Fruit fly (Drosophila melanogaster) whole organism, embryonic: ENCODE data around the gene CG42656.
A peak's percentile ranks its signal among the peaks of the same experiment; 100 is the strongest.

Source experiments
- Abd-B ChIP-seq: fragments of 200-800 bp; sonication (Bioruptor generic); optimal IDR thresholded peaks from 2 replicates; lab custom pipeline; 2018; ENCODE audit warnings: missing biosample characterization, mild to moderate bottlenecking, missing genetic modification characterization, moderate library complexity
- B-H2 ChIP-seq: fragments of 200-800 bp; sonication (Bioruptor generic); optimal IDR thresholded peaks from 2 replicates; lab custom pipeline; 2018; ENCODE audit warnings: missing biosample characterization, mild to moderate bottlenecking, missing genetic modification characterization
- CG11456 ChIP-seq: fragments of 200-800 bp; sonication (Bioruptor generic); IDR thresholded peaks from 3 replicates; pipeline ENCODE4 v1.3.6; 2022; ENCODE audit warnings: missing biosample characterization, missing genetic modification characterization
- CG12769 ChIP-seq: fragments of 200-800 bp; sonication (Bioruptor generic); optimal IDR thresholded peaks from 2 replicates; lab custom pipeline; 2019; ENCODE audit warnings: missing biosample characterization, mild to moderate bottlenecking, missing genetic modification characterization, moderate library complexity
- CG13123 ChIP-seq: fragments of 200-800 bp; sonication (Bioruptor generic); optimal IDR thresholded peaks from 2 replicates; lab custom pipeline; 2016; ENCODE audit warnings: missing biosample characterization, missing genetic modification characterization
- CG14710 ChIP-seq: fragments of 200-800 bp; sonication (Bioruptor generic); optimal IDR thresholded peaks from 3 replicates; lab custom pipeline; 2019; ENCODE audit warnings: missing biosample characterization, mild to moderate bottlenecking, missing genetic modification characterization, moderate library complexity
- CG14965 ChIP-seq: fragments of 200-800 bp; sonication (Bioruptor generic); optimal IDR thresholded peaks from 2 replicates; lab custom pipeline; 2016; ENCODE audit warnings: missing biosample characterization, missing genetic modification characterization, borderline replicate concordance
- CG17186 ChIP-seq: fragments of 200-800 bp; sonication (Bioruptor generic); optimal IDR thresholded peaks from 3 replicates; lab custom pipeline; 2017; ENCODE audit warnings: missing biosample characterization, missing genetic modification reagents, missing genetic modification characterization
- CG32532 ChIP-seq: fragments of 200-800 bp; sonication (Bioruptor generic); IDR thresholded peaks from 2 replicates; pipeline ENCODE4 v1.3.6; 2022; ENCODE audit warnings: missing biosample characterization, missing genetic modification characterization
- CG4360 ChIP-seq: fragments of 200-800 bp; sonication (Bioruptor generic); IDR thresholded peaks from 2 replicates; pipeline ENCODE4 v1.3.6; 2022; ENCODE audit warnings: missing biosample characterization, missing genetic modification characterization
- CG6683 ChIP-seq: fragments of 200-800 bp; sonication (Bioruptor generic); optimal IDR thresholded peaks from 2 replicates; lab custom pipeline; 2017; ENCODE audit warnings: missing biosample characterization, mild to moderate bottlenecking, missing genetic modification characterization, missing genetic modification reagents
- CG7357 ChIP-seq: fragments of 200-800 bp; sonication (Bioruptor generic); IDR thresholded peaks from 3 replicates; pipeline ENCODE4 v1.3.6; 2022; ENCODE audit warnings: missing biosample characterization, missing genetic modification characterization
- CG7963 ChIP-seq: fragments of 200-800 bp; sonication (Bioruptor generic); IDR thresholded peaks from 3 replicates; pipeline ENCODE4 v1.3.6; 2022; ENCODE audit warnings: missing biosample characterization, missing genetic modification characterization; ENCODE audit not compliant: partially characterized antibody
- CG8089 ChIP-seq: fragments of 200-800 bp; sonication (Bioruptor generic); optimal IDR thresholded peaks from 3 replicates; lab custom pipeline; 2016; ENCODE audit warnings: missing biosample characterization, missing genetic modification characterization
- CG8944 ChIP-seq: fragments of 200-800 bp; sonication (Bioruptor generic); optimal IDR thresholded peaks from 3 replicates; lab custom pipeline; 2016; ENCODE audit warnings: missing biosample characterization, missing genetic modification characterization
- CG9876 ChIP-seq: fragments of 200-800 bp; sonication (Bioruptor generic); optimal IDR thresholded peaks from 2 replicates; lab custom pipeline; 2016; ENCODE audit warnings: missing biosample characterization, missing genetic modification characterization
- CkIIα-i1 ChIP-seq: fragments of 200-800 bp; sonication (Bioruptor generic); IDR thresholded peaks from 2 replicates; pipeline ENCODE4 v1.3.6; 2022; ENCODE audit warnings: missing biosample characterization, missing genetic modification characterization
- Dek ChIP-seq: fragments of 200-800 bp; sonication (Bioruptor generic); optimal IDR thresholded peaks from 3 replicates; lab custom pipeline; 2019; ENCODE audit warnings: missing biosample characterization, mild to moderate bottlenecking, missing genetic modification characterization, moderate library complexity
- Dfd ChIP-seq, 2 experiments: fragments of >200 bp; optimal IDR thresholded peaks; 2 replicates each; lab custom pipeline; 2017; ENCODE audit warnings: missing biosample characterization in 2 of 2, missing genetic modification characterization in 2 of 2
- Dip3 ChIP-seq: fragments of 200-800 bp; sonication (Bioruptor generic); optimal IDR thresholded peaks from 3 replicates; lab custom pipeline; 2016; ENCODE audit warnings: missing biosample characterization, missing genetic modification characterization
- Doc2 ChIP-seq: fragments of 200-800 bp; sonication (Bioruptor generic); IDR thresholded peaks from 2 replicates; pipeline ENCODE4 v1.3.6; 2022; ENCODE audit warnings: missing biosample characterization, missing genetic modification characterization
- Dref ChIP-seq: fragments of 200-800 bp; sonication (Bioruptor generic); IDR thresholded peaks from 2 replicates; pipeline ENCODE4 v1.3.6; 2022; ENCODE audit warnings: missing biosample characterization, missing genetic modification characterization
- ERR ChIP-seq: fragments of 200-800 bp; sonication (Bioruptor generic); optimal IDR thresholded peaks from 2 replicates; lab custom pipeline; 2016; ENCODE audit warnings: missing biosample characterization, missing genetic modification characterization
- HmgD ChIP-seq: fragments of 200-800 bp; sonication (Bioruptor generic); optimal IDR thresholded peaks from 3 replicates; lab custom pipeline; 2016; ENCODE audit warnings: missing biosample characterization, missing genetic modification characterization
- Hmx ChIP-seq: fragments of 200-800 bp; sonication (Bioruptor generic); optimal IDR thresholded peaks from 2 replicates; lab custom pipeline; 2016; ENCODE audit warnings: missing biosample characterization, missing genetic modification characterization
- Jarid2 ChIP-seq: fragments of 200-800 bp; sonication (Bioruptor generic); optimal IDR thresholded peaks from 3 replicates; lab custom pipeline; 2017; ENCODE audit warnings: mild to moderate bottlenecking, missing biosample characterization, missing genetic modification reagents, missing genetic modification characterization
- NK7.1 ChIP-seq: fragments of 200-800 bp; sonication (Bioruptor generic); optimal IDR thresholded peaks from 3 replicates; lab custom pipeline; 2016; ENCODE audit warnings: missing biosample characterization, missing genetic modification characterization
- Nf-YC ChIP-seq: fragments of 200-800 bp; optimal IDR thresholded peaks from 3 replicates; lab custom pipeline; 2019; ENCODE audit warnings: missing biosample characterization, mild to moderate bottlenecking, missing genetic modification characterization, moderate library complexity
- Opbp ChIP-seq: fragments of 200-800 bp; sonication (Bioruptor generic); IDR thresholded peaks from 3 replicates; pipeline ENCODE4 v1.3.6; 2022; ENCODE audit warnings: missing biosample characterization, missing genetic modification characterization; ENCODE audit not compliant: partially characterized antibody
- Rfx ChIP-seq: fragments of 200-800 bp; sonication (Bioruptor generic); IDR thresholded peaks from 2 replicates; pipeline ENCODE4 v1.3.6; 2022; ENCODE audit warnings: missing biosample characterization, missing genetic modification characterization
- Six4 ChIP-seq: fragments of 200-800 bp; sonication (Bioruptor generic); optimal IDR thresholded peaks from 2 replicates; lab custom pipeline; 2016; ENCODE audit warnings: missing biosample characterization, missing genetic modification characterization
- Sry-β ChIP-seq: fragments of 200-800 bp; sonication (Bioruptor generic); optimal IDR thresholded peaks from 2 replicates; lab custom pipeline; 2018; ENCODE audit warnings: missing biosample characterization, mild to moderate bottlenecking, missing genetic modification characterization, moderate library complexity
- Tbp ChIP-seq: fragments of >200 bp; optimal IDR thresholded peaks from 2 replicates; lab custom pipeline; 2018; ENCODE audit warnings: missing biosample characterization, missing genetic modification characterization
- cg ChIP-seq: fragments of 200-800 bp; sonication (Bioruptor generic); optimal IDR thresholded peaks from 3 replicates; lab custom pipeline; 2019; ENCODE audit warnings: missing biosample characterization, mild to moderate bottlenecking, missing genetic modification characterization, moderate library complexity
- ci ChIP-seq: fragments of 200-800 bp; sonication (Bioruptor generic); IDR thresholded peaks from 3 replicates; pipeline ENCODE4 v1.3.6; 2022; ENCODE audit warnings: missing biosample characterization, missing genetic modification characterization
- crol ChIP-seq: fragments of 200-800 bp; sonication (Bioruptor generic); IDR thresholded peaks from 2 replicates; pipeline ENCODE4 v1.3.6; 2022; ENCODE audit warnings: missing biosample characterization, missing genetic modification characterization
- cwo ChIP-seq: fragments of 200-800 bp; sonication (Bioruptor generic); optimal IDR thresholded peaks from 3 replicates; lab custom pipeline; 2017; ENCODE audit warnings: missing biosample characterization, missing genetic modification characterization, mild to moderate bottlenecking, moderate library complexity, missing genetic modification reagents
- dati ChIP-seq: fragments of 200-800 bp; sonication (Bioruptor generic); IDR thresholded peaks from 2 replicates; pipeline ENCODE4 v1.3.6; 2022; ENCODE audit warnings: missing biosample characterization, missing genetic modification characterization
- h ChIP-seq: fragments of >200 bp; optimal IDR thresholded peaks from 2 replicates; lab custom pipeline; 2017
- jigr1 ChIP-seq: fragments of 200-800 bp; sonication (Bioruptor generic); IDR thresholded peaks from 3 replicates; pipeline ENCODE4 v1.3.6; 2022; ENCODE audit warnings: missing biosample characterization, missing genetic modification characterization
- kni ChIP-seq: fragments of 200-800 bp; sonication (Bioruptor generic); optimal IDR thresholded peaks from 3 replicates; lab custom pipeline; 2017; ENCODE audit warnings: mild to moderate bottlenecking, missing biosample characterization, missing genetic modification reagents, missing genetic modification characterization
- lbe ChIP-seq: fragments of 200-800 bp; sonication (Bioruptor generic); optimal IDR thresholded peaks from 2 replicates; lab custom pipeline; 2016; ENCODE audit warnings: missing biosample characterization, mild to moderate bottlenecking, missing genetic modification characterization
- lilli ChIP-seq: fragments of 200-800 bp; sonication (Bioruptor generic); optimal IDR thresholded peaks from 3 replicates; lab custom pipeline; 2016; ENCODE audit warnings: missing biosample characterization, missing genetic modification characterization
- lola ChIP-seq, 3 experiments: fragments of >200 bp in 2 of 3; fragments of 200-800 bp in 1 of 3; sonication (Bioruptor generic) in 1 of 3; optimal IDR thresholded peaks; 2 replicates each; lab custom pipeline; 2017 to 2019; ENCODE audit warnings: missing biosample characterization in 3 of 3, missing genetic modification characterization in 3 of 3, mild to moderate bottlenecking in 1 of 3, moderate library complexity in 1 of 3
- mirr ChIP-seq: fragments of 200-800 bp; sonication (Bioruptor generic); optimal IDR thresholded peaks from 3 replicates; lab custom pipeline; 2018; ENCODE audit warnings: missing biosample characterization, mild to moderate bottlenecking, missing genetic modification characterization
- toy ChIP-seq: fragments of 200-800 bp; sonication (Bioruptor generic); IDR thresholded peaks from 2 replicates; pipeline ENCODE4 v1.3.6; 2022; ENCODE audit warnings: missing biosample characterization, missing genetic modification characterization
- usp ChIP-seq: fragments of >200 bp; optimal IDR thresholded peaks from 2 replicates; lab custom pipeline; 2017; ENCODE audit warnings: missing biosample characterization, missing genetic modification characterization

The CG42656 gene

DNA sequence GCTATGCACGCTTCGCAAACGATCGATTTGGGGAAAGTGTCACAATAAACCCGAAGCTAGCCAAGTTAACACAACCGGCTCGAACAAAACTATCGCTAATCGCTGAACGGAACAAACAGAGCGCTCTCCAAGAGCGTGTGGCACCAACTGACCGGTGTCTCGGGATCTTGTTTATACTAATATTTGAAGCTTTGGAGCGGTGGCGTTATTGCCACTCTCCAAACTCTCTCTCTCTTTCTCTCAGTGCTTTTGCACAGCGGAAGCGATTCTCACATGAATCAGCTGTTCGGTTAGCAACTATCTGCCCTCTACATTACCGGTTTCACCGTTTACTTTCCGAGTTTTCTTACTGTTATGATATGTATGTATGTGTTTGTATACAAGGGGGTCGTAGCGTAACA is 1.6 kb downstream of the CG42656 start (continued):
- TF ChIP-seq CG14965 (no peak), CG14710 (tag; lab: Kevin White, UChicago) (no peak), Sry-β (GFP tag; lab: Kevin White, UChicago) (no peak), CG7963 (GFP tag; lab: Robert Waterston, UW) (no peak), h (no peak), Rfx (GFP tag; lab: Robert Waterston, UW) (peak; percentile 29; the same call in 1 of the 2 replicates), CG8089 (GFP tag; lab: Kevin White, UChicago) (no peak), CkIIα-i1 (GFP tag; lab: Robert Waterston, UW) (no peak), NK7.1 (GFP tag; lab: Kevin White, UChicago) (no peak), Jarid2 (GFP tag; lab: Kevin White, UChicago) (peak; percentile 87), Tbp (GFP tag; lab: Kevin White, UChicago) (no peak), CG11456 (GFP tag; lab: Robert Waterston, UW) (no peak), lilli (GFP tag; lab: Kevin White, UChicago) (no peak), Abd-B (GFP tag; lab: Kevin White, UChicago) (no peak), CG6683 (GFP tag; lab: Kevin White, UChicago) (no peak), Hmx (no peak), usp (GFP tag; lab: Kevin White, UChicago) (no peak), CG4360 (no peak), Dref (GFP tag; lab: Robert Waterston, UW) (no peak), jigr1 (GFP tag; lab: Robert Waterston, UW) (no peak), CG32532 (GFP tag; lab: Robert Waterston, UW) (peak; percentile 67; the same call in 1 of the 2 replicates), CG9876 (no peak), CG13123 (GFP tag; lab: Kevin White, UChicago) (no peak), CG17186 (GFP tag; lab: Kevin White, UChicago) (no peak), HmgD (GFP tag; lab: Kevin White, UChicago) (no peak), lola (GFP tag; optimal IDR thresholded peaks at IDR 0.05; lab: Kevin White, UChicago) (no peak), kni (GFP tag; lab: Kevin White, UChicago) (peak; percentile 74), dati (GFP tag; lab: Robert Waterston, UW) (no peak), CG8944 (no peak), Nf-YC (tag; lab: Kevin White, UChicago) (no peak), crol (GFP tag; lab: Robert Waterston, UW) (no peak), Opbp (GFP tag; lab: Robert Waterston, UW) (no peak), Dip3 (GFP tag; lab: Kevin White, UChicago) (no peak), lbe (no peak), Dfd (GFP tag; optimal IDR thresholded peaks at IDR 0.05; lab: Kevin White, UChicago) (no peak), toy (GFP tag; lab: Robert Waterston, UW) (no peak), Six4 (GFP tag; lab: Kevin White, UChicago) (no peak), cg (GFP tag; lab: Kevin White, UChicago) (peak; percentile 41), CG7357 (GFP tag; lab: Robert Waterston, UW) (no peak), B-H2 (GFP tag; lab: Kevin White, UChicago) (peak; percentile 37), Doc2 (no peak), ERR (no peak), Dek (no peak), CG12769 (tag; lab: Kevin White, UChicago) (peak; percentile 89), mirr (GFP tag; lab: Kevin White, UChicago) (peak; percentile 87), ci (GFP tag; lab: Robert Waterston, UW) (peak; percentile 50; the same call in 1 of the 3 replicates), cwo (GFP tag; lab: Kevin White, UChicago) (no peak)
